Worm (Caenorhabditis elegans) whole organism, L4/young adult: ENCODE measurements around the gene F42A10.5.
A peak's percentile ranks its signal among the peaks of the same experiment; 100 is the strongest.

Experiments used
- W03F9.2 ChIP-seq: fragments of 150-350 bp; optimal IDR thresholded peaks from 2 replicates; lab custom pipeline; 2014; ENCODE audit warnings: missing biosample characterization, missing genetic modification characterization
- dao-5 ChIP-seq: sonication (generic microtip); optimal IDR thresholded peaks from 2 replicates; lab custom pipeline; 2016; ENCODE audit warnings: missing genotype, missing genetic modification characterization, moderate library complexity, missing compliant biosample characterization
- him-1 ChIP-seq: sonication (generic microtip); optimal IDR thresholded peaks from 2 replicates; lab custom pipeline; 2016; ENCODE audit warnings: missing genotype, missing genetic modification reagents, missing genetic modification characterization, missing compliant biosample characterization

Gene F42A10.5

DNA sequence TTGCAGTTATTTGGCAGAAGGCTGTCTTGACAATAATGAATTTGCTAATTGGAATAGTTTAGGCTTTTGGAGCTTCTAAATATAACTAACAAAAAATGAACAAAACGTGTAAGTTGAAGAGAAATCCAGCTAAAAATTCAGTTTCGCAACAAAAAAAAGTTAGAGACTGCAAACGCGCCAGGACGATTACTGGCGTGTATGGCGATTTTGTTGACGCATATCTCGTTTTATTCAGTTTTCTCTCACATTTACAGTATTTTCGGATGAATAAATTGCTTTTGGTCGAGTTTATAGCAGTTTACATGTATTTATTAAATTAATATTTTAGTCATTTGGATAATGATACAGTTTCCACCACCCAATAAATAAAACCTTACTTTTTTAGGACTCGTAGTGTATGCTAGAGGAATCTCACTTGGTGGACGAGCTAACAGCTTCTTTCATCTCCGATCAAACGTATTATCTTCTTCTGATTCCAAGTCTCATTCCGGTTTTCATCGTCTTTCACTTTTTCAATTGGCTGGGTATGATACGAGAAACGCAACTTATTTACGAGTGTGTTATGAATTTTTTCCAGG lies at the start of gene F42A10.5, which contains the start of gene abcf-3:
Gene F42A10.5 (minus strand): TSS at position 458 of the 578 bp plus-strand sequence.
Gene abcf-3 (plus strand): TSS at position 384 of the 578 bp plus-strand sequence.
- TF ChIP-seq him-1 (no peak), dao-5 (tag; lab: Kevin White, UChicago) (no peak), W03F9.2 (tag; lab: Kevin White, UChicago) (peak; percentile 90)

DNA sequence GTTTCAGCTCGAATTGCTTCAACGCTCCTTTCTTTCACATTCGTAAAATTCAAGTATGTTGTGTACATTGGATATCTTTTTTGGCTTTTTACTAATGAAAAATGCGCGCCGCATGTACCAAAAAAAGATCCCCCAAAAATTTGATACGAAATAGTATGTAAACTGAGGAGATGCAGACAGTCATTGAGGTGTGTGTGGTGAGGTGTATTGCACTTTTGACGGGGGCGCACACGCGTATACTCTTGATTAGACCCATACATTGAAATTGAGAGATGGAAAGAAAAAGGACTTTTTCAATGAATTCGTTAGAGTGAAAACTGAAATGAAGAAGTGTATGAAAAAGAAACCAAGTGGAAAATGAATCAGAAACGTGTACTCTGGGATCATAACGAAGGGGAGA lies 48.1 kb upstream of the F42A10.5 start:
- TF ChIP-seq him-1 (no peak), dao-5 (tag; lab: Kevin White, UChicago) (no peak), W03F9.2 (tag; lab: Kevin White, UChicago) (no peak)

DNA sequence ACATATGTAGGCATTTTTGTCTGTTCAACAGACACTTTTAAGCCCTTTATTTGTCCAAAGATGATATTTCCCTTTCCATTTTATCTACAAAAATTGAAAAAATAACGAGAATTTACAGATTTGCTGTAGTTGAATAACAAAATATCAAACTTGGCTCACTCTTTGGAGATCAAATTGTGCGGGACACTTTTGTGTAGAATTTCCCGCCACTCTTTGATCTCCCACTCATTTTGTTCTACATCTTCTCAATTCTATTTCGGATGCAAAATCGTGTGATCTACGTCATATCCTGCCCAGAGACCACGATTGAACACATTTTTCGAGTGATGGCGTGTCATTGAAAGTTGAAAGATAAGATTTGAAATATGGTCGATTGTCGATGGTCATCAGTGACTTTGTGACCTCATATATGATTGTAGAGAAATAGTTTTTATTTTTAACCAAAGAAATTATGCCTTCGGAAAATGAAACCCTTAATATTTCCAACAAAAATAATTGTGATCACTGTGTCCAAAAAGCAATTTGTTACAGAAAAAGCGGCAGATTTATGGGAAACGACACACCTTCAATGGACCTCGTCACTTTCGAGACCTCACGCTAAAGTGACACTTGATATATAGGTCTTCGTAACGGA lies 43.7 kb upstream of the F42A10.5 start, which contains the start of gene hot-4:
Gene hot-4 (plus strand): TSS at position 584 of the 634 bp plus-strand sequence.
- TF ChIP-seq W03F9.2 (tag; lab: Kevin White, UChicago) = no peak
- TF ChIP-seq him-1 = no peak
- no peak for TF ChIP-seq dao-5 (tag; lab: Kevin White, UChicago)

DNA sequence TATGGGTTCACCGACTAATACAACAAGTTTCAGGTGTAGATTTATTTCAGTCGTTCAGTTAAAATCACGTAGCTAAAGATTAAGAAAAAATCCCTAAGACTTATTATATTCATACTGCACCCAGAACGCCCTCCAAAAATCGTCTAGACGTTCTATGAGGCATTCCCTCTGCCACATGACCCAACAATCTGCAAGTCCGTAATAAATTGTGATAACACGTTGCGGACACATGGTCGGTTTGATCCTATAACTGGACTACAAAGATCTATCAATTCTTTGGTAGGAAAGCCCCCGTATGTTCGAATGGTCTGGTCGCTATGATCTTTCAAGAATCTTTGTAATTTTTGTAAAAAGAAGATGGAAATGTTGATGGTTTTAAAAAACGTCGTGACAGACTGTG lies 42.7 kb upstream of the F42A10.5 start:
- TF ChIP-seq dao-5 (tag; lab: Kevin White, UChicago) = no peak
- no peak for TF ChIP-seq W03F9.2 (tag; lab: Kevin White, UChicago)
- no peak for TF ChIP-seq him-1

DNA sequence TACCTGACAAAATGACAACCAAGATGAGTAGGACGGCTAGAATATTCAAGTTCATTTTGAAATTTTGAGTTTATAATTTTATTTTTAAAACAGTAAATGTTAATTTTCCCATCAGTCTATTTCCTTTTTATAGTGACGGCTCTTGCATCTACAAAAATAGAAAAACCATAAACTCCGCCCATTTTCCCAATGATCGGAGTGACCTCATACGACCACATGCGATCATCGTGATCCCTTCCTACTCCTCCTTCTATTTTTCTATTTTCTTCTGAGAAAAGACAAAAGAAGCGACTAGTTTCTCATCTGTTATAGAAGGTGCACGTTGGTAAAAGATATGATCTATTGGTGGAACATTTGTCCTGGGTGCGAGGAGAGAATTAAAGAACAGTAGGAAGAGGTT lies 42.2 kb upstream of the F42A10.5 start, which contains the start of gene C23G10.11:
Gene C23G10.11 (minus strand): TSS at position 101 of the 400 bp plus-strand sequence.
- no peak for TF ChIP-seq W03F9.2 (tag; lab: Kevin White, UChicago)
- TF ChIP-seq dao-5 (tag; lab: Kevin White, UChicago) = no peak
- no peak for TF ChIP-seq him-1

DNA sequence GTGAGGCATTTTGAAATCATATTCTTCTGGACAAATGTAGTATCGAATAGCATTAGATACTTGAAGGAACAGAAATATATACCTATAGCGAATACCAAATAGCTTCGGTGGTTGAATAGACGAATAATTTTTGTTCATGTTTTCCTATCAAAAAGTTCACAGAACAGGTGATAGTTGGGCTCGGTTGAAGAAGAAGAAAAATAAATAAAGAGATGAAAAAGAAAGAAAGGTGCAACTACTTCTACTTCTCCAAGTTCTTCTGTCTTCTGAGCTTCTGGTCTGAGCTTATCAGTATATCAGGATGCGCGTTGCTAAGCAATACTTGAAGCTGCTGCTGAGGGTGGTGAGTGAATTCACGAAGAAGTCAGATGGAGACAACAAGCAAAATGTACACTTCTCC lies 40.6 kb upstream of the F42A10.5 start, which contains the start of gene C23G10.10:
Gene C23G10.10 (minus strand): TSS at position 101 of the 400 bp plus-strand sequence.
- TF ChIP-seq W03F9.2 (tag; lab: Kevin White, UChicago) (no peak), him-1 (no peak), dao-5 (tag; lab: Kevin White, UChicago) (no peak)

DNA sequence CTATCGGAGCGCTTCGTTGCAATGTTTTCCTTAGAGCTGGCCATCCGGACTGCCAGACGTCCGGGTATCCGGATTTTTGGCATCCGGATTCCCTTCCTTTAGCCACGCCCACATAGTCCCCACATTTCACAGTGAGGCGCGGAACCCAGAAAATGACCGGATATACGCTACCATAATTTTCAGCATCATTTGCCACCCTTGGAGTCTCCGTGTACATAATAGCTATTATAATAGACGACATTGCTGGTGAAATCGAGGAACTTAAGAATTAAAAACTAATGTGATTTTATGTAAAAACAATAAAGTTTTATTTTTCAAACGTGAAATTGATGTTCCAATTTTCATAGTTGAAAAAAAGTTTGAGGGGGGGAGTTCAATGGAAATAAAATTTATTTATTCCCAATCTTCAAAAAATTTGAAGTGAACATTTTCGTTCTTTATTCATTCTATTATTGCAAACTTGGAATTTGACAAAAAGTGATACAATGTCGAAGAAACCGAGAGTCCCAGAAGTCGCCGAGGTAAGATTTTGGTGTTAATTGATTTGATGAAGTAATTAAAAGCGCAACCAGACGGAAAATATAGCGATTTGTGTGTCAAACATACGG lies 37.0 kb upstream of the F42A10.5 start:
- TF ChIP-seq W03F9.2 (tag; lab: Kevin White, UChicago) (no peak), him-1 (no peak), dao-5 (tag; lab: Kevin White, UChicago) (no peak)

DNA sequence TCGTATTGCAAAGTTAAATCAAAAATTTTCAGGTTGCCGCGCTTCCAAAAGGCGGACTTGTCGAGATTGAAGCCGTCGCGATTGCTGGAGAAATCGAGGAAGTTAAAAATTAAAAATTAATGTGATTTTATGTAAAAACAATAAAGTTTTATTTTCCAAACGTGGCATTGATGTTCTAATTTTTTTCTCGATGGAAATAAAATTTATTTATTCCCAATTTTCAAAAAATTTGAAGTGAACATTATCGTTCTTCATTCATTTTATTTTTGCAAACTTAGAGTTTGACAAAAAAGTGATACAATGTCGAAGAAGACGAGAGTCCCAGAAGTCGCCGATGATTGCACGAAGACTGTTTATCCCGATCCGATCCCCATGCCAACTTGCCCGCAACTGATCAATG lies 35.7 kb upstream of the F42A10.5 start, which contains the start of gene C23G10.1:
Gene C23G10.1 (plus strand): TSS at position 301 of the 400 bp plus-strand sequence.
- TF ChIP-seq dao-5 (tag; lab: Kevin White, UChicago) (no peak), him-1 (no peak), W03F9.2 (tag; lab: Kevin White, UChicago) (no peak)

DNA sequence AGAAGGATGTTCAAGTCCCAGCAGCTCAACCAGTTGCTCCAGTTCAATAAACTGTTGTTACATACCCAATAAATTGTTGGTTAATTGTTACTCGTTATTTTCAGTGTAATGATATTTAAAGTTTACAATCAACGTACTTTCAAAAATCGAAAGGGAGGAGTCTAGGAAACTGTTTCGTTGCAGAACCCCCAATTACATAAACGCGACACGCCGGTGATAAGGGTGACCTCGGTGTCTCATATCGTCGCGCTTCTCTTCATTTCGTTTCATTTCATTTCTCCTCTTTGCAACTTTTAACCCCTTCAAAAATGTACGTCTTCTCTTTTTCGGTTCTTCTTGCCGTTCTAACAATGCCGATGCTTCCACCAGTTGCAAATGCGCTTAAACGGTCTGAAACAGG lies 34.6 kb upstream of the F42A10.5 start, which contains the start of gene C23G10.2:
Gene C23G10.2 (plus strand): TSS at position 184 of the 400 bp plus-strand sequence.
- TF ChIP-seq dao-5 (tag; lab: Kevin White, UChicago) = no peak
- no peak for TF ChIP-seq W03F9.2 (tag; lab: Kevin White, UChicago)
- TF ChIP-seq him-1 = no peak

DNA sequence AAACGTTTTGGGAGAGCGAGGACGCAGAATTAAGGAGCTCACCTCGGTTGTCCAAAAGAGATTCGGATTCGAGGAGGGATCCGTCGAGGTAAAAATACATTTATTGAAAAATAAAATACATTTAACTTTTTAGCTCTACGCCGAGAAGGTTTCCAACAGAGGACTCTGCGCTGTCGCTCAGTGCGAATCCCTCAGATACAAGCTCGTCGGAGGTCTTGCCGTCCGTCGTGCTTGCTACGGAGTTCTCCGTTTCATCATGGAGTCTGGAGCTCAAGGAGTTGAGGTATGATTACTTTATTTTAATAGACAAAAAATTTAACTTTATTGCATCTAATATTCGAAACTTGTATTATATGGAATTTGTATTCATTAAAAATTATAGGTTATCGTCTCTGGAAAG lies 33.8 kb upstream of the F42A10.5 start:
- no peak for TF ChIP-seq him-1

DNA sequence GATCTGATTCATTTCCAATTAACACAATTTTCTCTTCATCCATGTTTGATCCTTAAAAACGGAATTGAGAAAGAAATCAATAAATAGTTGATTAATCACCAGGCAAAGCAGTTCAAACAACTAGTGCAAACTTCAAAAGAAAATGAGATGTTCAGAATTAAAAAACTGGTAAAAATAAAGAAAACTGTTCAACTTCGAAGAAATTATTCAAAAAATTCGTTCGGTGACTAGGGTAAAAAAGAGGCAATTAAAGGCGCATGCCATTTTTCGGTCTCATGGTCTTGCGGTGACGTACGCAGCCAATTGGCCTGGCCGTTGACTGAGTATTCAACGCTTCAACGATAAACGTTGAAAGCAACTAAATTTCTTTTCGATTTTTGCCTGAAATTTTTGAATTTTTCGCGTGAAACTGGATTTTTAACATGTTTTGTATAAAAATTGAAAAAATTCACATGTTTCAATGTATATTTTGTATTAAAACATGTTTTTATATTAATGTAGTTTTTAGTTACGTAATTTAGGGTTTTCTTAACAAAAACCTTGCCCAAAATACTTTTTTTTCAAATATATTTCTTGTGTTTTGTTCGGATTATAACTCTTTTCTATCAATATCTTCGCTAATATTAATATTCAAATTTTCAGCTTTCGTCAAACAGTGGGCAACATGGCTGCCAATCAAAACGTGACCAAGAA lies 33.0 kb upstream of the F42A10.5 start, which contains the start of the genes sna-3 and rps-3:
Gene sna-3 (minus strand): TSS at position 51 of the 693 bp plus-strand sequence.
Gene rps-3 (plus strand): TSS at position 643 of the 693 bp plus-strand sequence.
- TF ChIP-seq W03F9.2 (tag; lab: Kevin White, UChicago) = peak; percentile 90
- TF ChIP-seq him-1 = no peak

DNA sequence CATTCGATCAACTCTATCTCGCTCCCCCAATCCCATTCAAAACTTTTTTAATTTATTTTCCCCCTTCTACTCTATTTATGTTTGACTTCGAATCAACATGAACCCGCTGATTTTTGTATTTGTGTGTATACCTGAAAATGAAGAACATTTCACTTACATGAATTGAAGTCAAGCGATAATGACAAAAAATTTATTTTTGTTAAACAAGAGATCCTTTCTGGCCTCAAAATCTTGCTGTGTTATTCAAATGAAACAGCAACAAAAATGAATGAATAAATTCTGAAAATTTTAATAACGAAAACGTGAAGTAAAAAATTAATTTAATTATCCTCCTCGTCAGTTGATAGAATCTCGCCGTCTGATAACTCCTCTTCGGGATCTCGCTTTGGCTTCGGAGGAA lies 29.2 kb upstream of the F42A10.5 start:
- TF ChIP-seq W03F9.2 (tag; lab: Kevin White, UChicago) = no peak
- no peak for TF ChIP-seq dao-5 (tag; lab: Kevin White, UChicago)
- TF ChIP-seq him-1 = no peak

DNA sequence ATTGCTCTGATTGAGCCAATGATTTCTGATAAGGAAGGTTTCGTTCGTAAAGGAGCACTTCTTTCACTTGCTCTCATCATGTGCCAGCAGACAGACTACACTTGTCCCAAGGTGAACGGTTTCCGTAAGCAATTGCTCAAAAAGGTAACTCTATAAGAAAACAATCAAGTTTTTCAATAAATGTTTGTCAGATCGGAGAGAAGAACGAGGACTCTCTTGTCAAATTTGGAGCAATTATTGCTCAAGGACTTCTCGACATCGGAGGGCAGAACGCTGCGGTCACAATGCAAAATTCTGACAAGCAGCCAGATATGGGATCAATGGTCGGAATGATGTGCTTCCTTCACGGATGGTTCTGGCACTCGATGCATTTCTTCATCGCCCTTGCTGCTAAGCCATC lies 28.0 kb upstream of the F42A10.5 start:
- TF ChIP-seq W03F9.2 (tag; lab: Kevin White, UChicago) = no peak
- no peak for TF ChIP-seq him-1
- no peak for TF ChIP-seq dao-5 (tag; lab: Kevin White, UChicago)
